Fruit fly (Drosophila melanogaster): Measurements from ENCODE around the gene Mat89Ba.
A peak's percentile ranks its signal among the peaks of the same experiment; 100 is the strongest.

Gene Mat89Ba

DNA sequence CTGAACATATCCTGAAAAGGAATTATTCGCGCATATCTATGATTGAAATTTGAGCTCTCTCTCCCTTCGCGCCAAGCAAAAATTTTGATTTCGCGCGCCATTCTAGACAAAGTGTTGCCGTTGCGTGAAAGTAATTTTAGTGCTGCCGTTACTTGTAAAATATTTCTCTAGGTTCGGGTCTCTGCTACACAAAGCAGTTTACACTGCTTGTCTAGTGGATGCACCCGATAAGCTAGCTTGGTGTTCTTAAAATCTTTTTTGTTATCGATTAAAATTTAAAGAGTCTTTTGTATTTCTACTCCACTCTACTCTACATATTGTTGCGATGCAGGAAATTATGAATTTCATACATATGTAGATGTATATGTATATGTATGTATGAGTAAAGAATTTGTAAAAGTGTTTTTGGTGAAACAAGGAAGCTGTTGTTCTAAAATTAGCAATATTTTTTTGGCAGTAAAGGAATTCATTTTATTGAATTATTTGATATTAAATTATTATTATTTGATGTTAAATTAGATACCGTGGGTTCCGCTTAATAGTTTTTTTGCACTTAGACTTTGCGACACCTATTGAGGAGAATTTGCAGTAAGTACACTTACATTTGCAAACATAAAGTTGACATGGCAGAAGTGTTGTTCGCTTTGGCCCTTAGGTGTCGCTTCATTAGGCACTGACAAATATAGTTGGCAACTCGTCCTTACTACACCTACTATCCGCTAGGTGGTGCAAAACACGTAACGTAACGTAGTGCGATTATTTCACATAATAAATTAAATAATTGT, 11.6 kb downstream of the Mat89Ba start (continued):
- TF ChIP-seq ken (GFP tag; IDR thresholded peaks at IDR 0.05) (peak; percentile 79), grn (GFP tag; optimal IDR thresholded peaks at IDR 0.05) (no peak), fd3F (GFP tag; optimal IDR thresholded peaks at IDR 0.05) (peak; percentile 33), nerfin-1 (tag; optimal IDR thresholded peaks at IDR 0.05) (no peak), MBD-R2 (GFP tag; IDR thresholded peaks at IDR 0.05) (no peak), tap (tag; optimal IDR thresholded peaks at IDR 0.05) (no peak), CG13624 (GFP tag; optimal IDR thresholded peaks at IDR 0.05) (peak; percentile 19), CG4282 (GFP tag; optimal IDR thresholded peaks at IDR 0.05) (no peak), CG6272 (GFP tag; IDR thresholded peaks at IDR 0.05) (peak; percentile 29; the same call in 1 of the 2 replicates), lab (GFP tag; optimal IDR thresholded peaks at IDR 0.05) (no peak), CG2678 (tag; optimal IDR thresholded peaks at IDR 0.05) (no peak), aop (GFP tag; IDR thresholded peaks at IDR 0.05) (no peak), YL-1 (GFP tag; optimal IDR thresholded peaks at IDR 0.05) (no peak), CG7928 (GFP tag; optimal IDR thresholded peaks at IDR 0.05) (no peak), Dp (GFP tag; optimal IDR thresholded peaks at IDR 0.05) (peak; percentile 99), CG31365 (tag; optimal IDR thresholded peaks at IDR 0.05) (peak; percentile 99), Dip2 (GFP tag; IDR thresholded peaks at IDR 0.05) (peak; percentile 74), CG10654 (GFP tag; optimal IDR thresholded peaks at IDR 0.05) (peak; percentile 68), sim (GFP tag; IDR thresholded peaks at IDR 0.05) (peak; percentile 45; the same call in 1 of the 2 replicates), zen2 (GFP tag; IDR thresholded peaks at IDR 0.05; ENCODE audit: partially characterized antibody) (no peak), Awh (GFP tag; IDR thresholded peaks at IDR 0.05) (peak; percentile 46), unc-4 (GFP tag; IDR thresholded peaks at IDR 0.05; ENCODE audit: partially characterized antibody) (peak; percentile 56; the same call in 1 of the 2 replicates), Lhr (GFP tag; optimal IDR thresholded peaks at IDR 0.05) (peak; percentile 95), CG10959 (GFP tag; IDR thresholded peaks at IDR 0.05) (peak; percentile 80), CG31388 (GFP tag; optimal IDR thresholded peaks at IDR 0.05) (no peak), CG3838 (GFP tag; optimal IDR thresholded peaks at IDR 0.05) (peak; percentile 45), rib (GFP tag; IDR thresholded peaks at IDR 0.05) (no peak), CG4730 (GFP tag; IDR thresholded peaks at IDR 0.05) (peak; percentile 60), CG10209 (GFP tag; optimal IDR thresholded peaks at IDR 0.05) (peak; percentile 66), CkIIα-i1 (GFP tag; IDR thresholded peaks at IDR 0.05) (no peak), CG1233 (GFP tag; optimal IDR thresholded peaks at IDR 0.05) (peak; percentile 72), CG3065 (GFP tag; optimal IDR thresholded peaks at IDR 0.05) (peak; percentile 36), CG15601 (tag; optimal IDR thresholded peaks at IDR 0.05) (peak; percentile 63), CG4424 (GFP tag; optimal IDR thresholded peaks at IDR 0.05) (peak; percentile 77), chn (GFP tag; optimal IDR thresholded peaks at IDR 0.05) (peak; percentile 69), vvl (GFP tag; IDR thresholded peaks at IDR 0.05) (peak; percentile 84), CG2116 (GFP tag; optimal IDR thresholded peaks at IDR 0.05) (peak; percentile 31), CG2120 (GFP tag; optimal IDR thresholded peaks at IDR 0.05) (peak; percentile 41), ase (GFP tag; IDR thresholded peaks at IDR 0.05) (peak; percentile 60; the same call in 2 of the 3 replicates), chm (GFP tag; IDR thresholded peaks at IDR 0.05) (peak; percentile 76), Nf-YA (GFP tag; IDR thresholded peaks at IDR 0.05) (no peak), bcd (GFP tag; optimal IDR thresholded peaks at IDR 0.05) (no peak), CG33557 (GFP tag; optimal IDR thresholded peaks at IDR 0.05) (peak; percentile 30), unpg (GFP tag; optimal IDR thresholded peaks at IDR 0.05) (peak; percentile 70), CG15696 (tag; optimal IDR thresholded peaks at IDR 0.05) (peak; percentile 75), CG17802 (tag; optimal IDR thresholded peaks at IDR 0.05) (peak; percentile 68), gsb-n (tag; optimal IDR thresholded peaks at IDR 0.05) (peak; percentile 51), CG34422 (GFP tag; IDR thresholded peaks at IDR 0.05) (peak; percentile 66), Hand (GFP tag; optimal IDR thresholded peaks at IDR 0.05) (no peak), Ets65A (GFP tag) (peak; percentile 95)
